Worm (Caenorhabditis elegans) whole organism, mixed stage, embryonic: ENCODE results near the gene ipla-7.

Experiments used
- bed-3 ChIP-seq: fragments of 200-800 bp; sonication (Bioruptor generic); optimal IDR thresholded peaks from 3 replicates; lab custom pipeline; 2018; ENCODE audit warnings: mild to moderate bottlenecking, missing genetic modification characterization, moderate library complexity, missing compliant biosample characterization
- nhr-237 ChIP-seq: fragments of 150-350 bp; optimal IDR thresholded peaks from 2 replicates; lab custom pipeline; 2014; ENCODE audit warnings: missing biosample characterization, missing genetic modification characterization
- nhr-28 ChIP-seq: fragments of 150-350 bp; optimal IDR thresholded peaks from 2 replicates; lab custom pipeline; 2014; ENCODE audit warnings: missing biosample characterization, missing genetic modification characterization
- nhr-76 ChIP-seq: sonication (generic microtip); optimal IDR thresholded peaks from 2 replicates; lab custom pipeline; 2017; ENCODE audit warnings: missing biosample characterization, missing genetic modification characterization
- unc-62 ChIP-seq: fragments of 150-350 bp; optimal IDR thresholded peaks from 2 replicates; lab custom pipeline; 2014; ENCODE audit warnings: missing biosample characterization, missing genetic modification reagents, missing genetic modification characterization
- ztf-11 ChIP-seq: fragments of 150-350 bp; optimal IDR thresholded peaks from 2 replicates; lab custom pipeline; 2014; ENCODE audit warnings: missing biosample characterization, missing genetic modification characterization

DNA sequence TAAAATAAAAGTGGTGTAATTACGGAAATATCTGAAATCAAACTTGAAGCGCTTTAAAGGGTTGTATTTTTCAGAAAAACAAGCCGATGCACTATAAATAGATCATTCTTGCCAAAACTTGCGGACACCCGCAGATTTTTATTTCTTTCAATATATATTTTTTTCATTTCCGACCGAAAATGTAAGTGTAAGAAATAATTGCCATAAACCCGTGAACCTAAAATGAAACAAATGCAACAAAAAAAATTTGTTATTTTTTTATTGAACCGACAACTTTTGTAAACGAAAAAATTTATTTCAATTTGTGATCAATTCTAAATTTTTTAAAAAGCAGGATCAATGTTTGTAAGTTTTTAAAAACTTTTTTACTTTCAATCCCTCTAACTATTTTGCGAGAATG lies 18.2 kb upstream of the ipla-7 start, which contains the start of gene W01B6.6:
- TF ChIP-seq ztf-11 (tag; lab: Kevin White, UChicago) (no peak), nhr-76 (tag; lab: Kevin White, UChicago) (no peak), nhr-237 (tag; lab: Kevin White, UChicago) (no peak), unc-62 (GFP tag; lab: Kevin White, UChicago) (no peak), bed-3 (GFP tag; lab: Kevin White, UChicago) (no peak), nhr-28 (no peak)
